Worm (Caenorhabditis elegans) whole organism, L4 larva: ENCODE data around the gene Y42H9B.3.
A peak's percentile ranks its signal among the peaks of the same experiment; 100 is the strongest.
"Not testable (repeated sequence)": the region's sequence is repeated elsewhere in the genome, so short reads cannot be mapped to it uniquely, and the experiment has no call there.

Experiments
- R02D3.7 ChIP-seq: fragments of 150-350 bp; sonication (generic microtip); optimal IDR thresholded peaks from 3 replicates; lab custom pipeline; 2014; ENCODE audit warnings: missing biosample characterization, missing genetic modification characterization
- Y105C5A.15 ChIP-seq: fragments of 200-800 bp; sonication (Bioruptor generic); IDR thresholded peaks from 2 replicates; pipeline ENCODE4 v1.3.6; 2022; ENCODE audit warnings: missing genetic modification characterization, missing compliant biosample characterization
- dpl-1 ChIP-seq: fragments of 150-350 bp; optimal IDR thresholded peaks from 2 replicates; lab custom pipeline; 2014; ENCODE audit warnings: missing biosample characterization, missing genetic modification reagents, missing genetic modification characterization
- nhr-11 ChIP-seq: fragments of 150-350 bp; optimal IDR thresholded peaks from 2 replicates; lab custom pipeline; 2014; ENCODE audit warnings: missing biosample characterization, missing genetic modification characterization
- nhr-48 ChIP-seq: sonication (generic microtip); optimal IDR thresholded peaks from 2 replicates; lab custom pipeline; 2016; ENCODE audit warnings: mild to moderate bottlenecking, missing genetic modification characterization, missing compliant biosample characterization
- nhr-77 ChIP-seq: fragments of 150-350 bp; optimal IDR thresholded peaks from 2 replicates; lab custom pipeline; 2014; ENCODE audit warnings: missing biosample characterization, missing genetic modification characterization
- pqm-1 ChIP-seq: sonication (generic microtip); optimal IDR thresholded peaks from 2 replicates; lab custom pipeline; 2017; ENCODE audit warnings: missing biosample characterization, missing genetic modification characterization
- skn-1 ChIP-seq: fragments of 150-350 bp; optimal IDR thresholded peaks from 2 replicates; lab custom pipeline; 2014; ENCODE audit warnings: missing biosample characterization, missing genetic modification characterization
- snpc-4 ChIP-seq: fragments of 150-350 bp; optimal IDR thresholded peaks from 2 replicates; lab custom pipeline; 2014; ENCODE audit warnings: missing biosample characterization, missing genetic modification characterization
- unc-62 ChIP-seq, 3 experiments: fragments of 150-350 bp in 1 of 3; sonication (generic microtip); optimal IDR thresholded peaks in 2 of 3; peaks in 1 of 3; 1 replicate in 1 of 3; 2 replicates in 2 of 3; lab custom pipeline; 2014 to 2017; ENCODE audit warnings: missing biosample characterization in 3 of 3, missing genetic modification characterization in 3 of 3, missing genetic modification reagents in 3 of 3, missing genotype in 1 of 3

DNA sequence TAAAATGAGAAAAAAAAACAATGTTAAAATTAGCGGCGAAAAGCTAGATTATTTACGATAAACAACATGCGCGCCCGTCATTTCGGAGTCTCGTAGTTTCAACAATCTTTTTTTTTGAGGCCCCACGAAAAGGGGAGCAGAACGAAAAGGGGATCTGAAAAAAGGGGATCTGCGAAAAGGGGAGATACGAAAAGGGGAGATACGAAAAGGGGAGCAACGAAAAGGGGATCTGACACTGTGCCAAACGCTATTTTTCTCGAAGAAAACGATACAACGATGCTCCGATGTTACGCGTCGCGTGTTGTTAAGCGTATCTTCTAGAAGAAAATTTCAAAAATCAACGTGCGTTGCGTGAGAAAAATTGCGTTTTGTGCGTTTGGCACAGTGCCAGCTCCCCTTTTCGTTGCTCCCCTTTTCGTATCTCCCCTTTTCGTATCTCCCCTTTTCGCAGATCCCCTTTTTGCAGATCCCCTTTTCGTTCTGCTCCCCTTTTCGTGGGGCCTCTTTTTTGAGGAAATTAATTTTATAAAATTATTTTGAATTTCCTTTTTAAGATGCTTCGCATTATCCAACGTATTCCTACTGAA, 3.6 kb upstream of the Y42H9B.3 start, which contains the start of gene C26B2.7:
- peak; percentile 41 for TF ChIP-seq nhr-11 (tag; lab: Kevin White, UChicago)
- TF ChIP-seq nhr-77; unc-62 (GFP tag; optimal IDR thresholded peaks at IDR 0.05 in 1 of 2; lab: Kevin White, UChicago); unc-62 (tag; optimal IDR thresholded peaks at IDR 0.05; lab: Kevin White, UChicago); snpc-4 (tag; lab: Kevin White, UChicago); skn-1 (tag; lab: Kevin White, UChicago); nhr-48 (tag; lab: Kevin White, UChicago); Y105C5A.15 (GFP tag; lab: Robert Waterston, UW); pqm-1 (tag; lab: Kevin White, UChicago): not testable (repeated sequence)
- TF ChIP-seq dpl-1 (GFP tag; lab: Kevin White, UChicago), result peak; percentile 74
- TF ChIP-seq R02D3.7 (tag; lab: Kevin White, UChicago), result peak; percentile 49
